Worm (Caenorhabditis elegans) whole organism, L2 larva: ENCODE results near the gene F32G8.2.

Experiments used
- mdl-1 ChIP-seq, 2 experiments: fragments of 150-350 bp in 1 of 2; sonication (generic microtip) in 1 of 2; optimal IDR thresholded peaks; 2 replicates each; lab custom pipeline; 2017; ENCODE audit warnings: missing biosample characterization in 2 of 2, missing genetic modification characterization in 2 of 2
- nhr-12 ChIP-seq: fragments of 150-350 bp; optimal IDR thresholded peaks from 2 replicates; lab custom pipeline; 2014; ENCODE audit warnings: missing biosample characterization, missing genetic modification characterization
- nhr-129 ChIP-seq: fragments of 150-350 bp; optimal IDR thresholded peaks from 2 replicates; lab custom pipeline; 2014; ENCODE audit warnings: missing biosample characterization, missing genetic modification characterization
- skn-1 ChIP-seq: sonication (generic microtip); optimal IDR thresholded peaks from 2 replicates; lab custom pipeline; 2017; ENCODE audit warnings: missing biosample characterization, missing genetic modification characterization
- unc-62 ChIP-seq: fragments of 150-350 bp; optimal IDR thresholded peaks from 2 replicates; lab custom pipeline; 2014; ENCODE audit warnings: missing biosample characterization, missing genetic modification reagents, missing genetic modification characterization

ce11 chrV:10594810-10595209, 45.0 kb downstream of the F32G8.2 start, which contains the start of gene T21C9.11:
- no peak for TF ChIP-seq mdl-1 (tag; optimal IDR thresholded peaks at IDR 0.05; lab: Kevin White, UChicago)
- TF ChIP-seq unc-62 = no peak
- TF ChIP-seq nhr-129 (tag; lab: Kevin White, UChicago) = no peak
- TF ChIP-seq skn-1 = no peak
- no peak for TF ChIP-seq nhr-12
